Worm (Caenorhabditis elegans) whole organism, L1 larva: Measurements from ENCODE around the gene K02H11.4.

ENCODE experiments used
- Y116A8C.19 ChIP-seq: sonication (generic microtip); optimal IDR thresholded peaks from 2 replicates; lab custom pipeline; 2016; ENCODE audit warnings: missing compliant biosample characterization, missing genetic modification characterization, borderline replicate concordance
- aly-2 ChIP-seq: fragments of 150-350 bp; optimal IDR thresholded peaks from 2 replicates; lab custom pipeline; 2014; ENCODE audit warnings: missing biosample characterization, missing genetic modification characterization
- blmp-1 ChIP-seq: fragments of 150-350 bp; optimal IDR thresholded peaks from 2 replicates; lab custom pipeline; 2014; ENCODE audit warnings: missing biosample characterization, missing genetic modification characterization
- ceh-8 ChIP-seq: fragments of 200-800 bp; sonication (Bioruptor generic); optimal IDR thresholded peaks from 2 replicates; lab custom pipeline; 2018; ENCODE audit warnings: mild to moderate bottlenecking, missing genetic modification characterization, moderate library complexity, missing compliant biosample characterization
- ceh-82 ChIP-seq, 3 experiments: fragments of 150-350 bp in 1 of 3; sonication (generic microtip) in 2 of 3; optimal IDR thresholded peaks; 2 replicates each; lab custom pipeline; 2014 to 2017; ENCODE audit warnings: missing biosample characterization in 3 of 3, missing genetic modification characterization in 3 of 3
- ceh-90 ChIP-seq: sonication (generic microtip); optimal IDR thresholded peaks from 2 replicates; lab custom pipeline; 2016; ENCODE audit warnings: missing genetic modification characterization, missing compliant biosample characterization
- ces-1 ChIP-seq: fragments of 150-350 bp; optimal IDR thresholded peaks from 2 replicates; lab custom pipeline; 2014; ENCODE audit warnings: missing biosample characterization, missing genetic modification reagents, missing genetic modification characterization
- dsc-1 ChIP-seq: sonication (generic microtip); optimal IDR thresholded peaks from 2 replicates; lab custom pipeline; 2016; ENCODE audit warnings: mild to moderate bottlenecking, missing genetic modification characterization, missing compliant biosample characterization
- efl-1 ChIP-seq, 4 experiments: fragments of 150-350 bp; optimal IDR thresholded peaks in 3 of 4; peaks in 1 of 4; 1 replicate in 1 of 4; 2 replicates in 3 of 4; lab custom pipeline; 2014; ENCODE audit warnings: missing biosample characterization in 2 of 4, missing genetic modification characterization in 2 of 4, missing genetic modification reagents in 2 of 4
- efl-3 ChIP-seq: fragments of 200-800 bp; sonication (Bioruptor generic); optimal IDR thresholded peaks from 2 replicates; lab custom pipeline; 2018; ENCODE audit warnings: mild to moderate bottlenecking, missing genetic modification characterization, missing compliant biosample characterization
- egl-13 ChIP-seq: sonication (generic microtip); optimal IDR thresholded peaks from 2 replicates; lab custom pipeline; 2016; ENCODE audit warnings: missing genotype, missing genetic modification reagents, missing genetic modification characterization, missing compliant biosample characterization
- ets-5 ChIP-seq: fragments of 200-800 bp; sonication (Bioruptor generic); IDR thresholded peaks from 2 replicates; pipeline ENCODE4 v1.3.6; 2022; ENCODE audit warnings: missing genetic modification characterization, missing compliant biosample characterization
- fkh-10 ChIP-seq: sonication (generic microtip); optimal IDR thresholded peaks from 2 replicates; lab custom pipeline; 2017; ENCODE audit warnings: missing biosample characterization, missing genetic modification reagents, missing genetic modification characterization
- fos-1 ChIP-seq: fragments of 150-350 bp; optimal IDR thresholded peaks from 2 replicates; lab custom pipeline; 2014; ENCODE audit warnings: missing biosample characterization, missing genetic modification characterization
- hlh-17 ChIP-seq: fragments of 200-800 bp; sonication (Bioruptor generic); optimal IDR thresholded peaks from 2 replicates; lab custom pipeline; 2018; ENCODE audit warnings: missing genetic modification characterization, mild to moderate bottlenecking, missing compliant biosample characterization, moderate library complexity, borderline replicate concordance
- irx-1 ChIP-seq: sonication (generic microtip); optimal IDR thresholded peaks from 2 replicates; lab custom pipeline; 2016; ENCODE audit warnings: missing genetic modification characterization, missing compliant biosample characterization
- jun-1 ChIP-seq: fragments of 150-350 bp; optimal IDR thresholded peaks from 2 replicates; lab custom pipeline; 2014; ENCODE audit warnings: missing biosample characterization, missing genetic modification reagents, missing genetic modification characterization
- lsy-2 ChIP-seq, 2 experiments: fragments of 150-350 bp; optimal IDR thresholded peaks; 2 replicates each; lab custom pipeline; 2014; ENCODE audit warnings: missing biosample characterization in 2 of 2, missing genetic modification characterization in 2 of 2
- mep-1 ChIP-seq: fragments of 150-350 bp; optimal IDR thresholded peaks from 2 replicates; lab custom pipeline; 2014; ENCODE audit warnings: missing biosample characterization, missing genetic modification characterization
- nhr-11 ChIP-seq: fragments of 150-350 bp; optimal IDR thresholded peaks from 2 replicates; lab custom pipeline; 2014; ENCODE audit warnings: missing biosample characterization, missing genetic modification characterization
- nhr-71 ChIP-seq: sonication (generic microtip); optimal IDR thresholded peaks from 2 replicates; lab custom pipeline; 2016; ENCODE audit warnings: mild to moderate bottlenecking, missing genetic modification characterization, moderate library complexity, missing compliant biosample characterization
- nhr-76 ChIP-seq: sonication (generic microtip); optimal IDR thresholded peaks from 2 replicates; lab custom pipeline; 2017; ENCODE audit warnings: missing biosample characterization, missing genetic modification characterization
- nhr-77 ChIP-seq: fragments of 150-350 bp; optimal IDR thresholded peaks from 2 replicates; lab custom pipeline; 2014; ENCODE audit warnings: missing biosample characterization, missing genetic modification characterization
- nhr-85 ChIP-seq: sonication (generic microtip); peaks from one replicate; lab custom pipeline; 2016; ENCODE audit warnings: missing genetic modification characterization, inconsistent platforms, missing compliant biosample characterization
- pax-3 ChIP-seq: fragments of 200-800 bp; sonication (Bioruptor generic); optimal IDR thresholded peaks from 2 replicates; lab custom pipeline; 2018; ENCODE audit warnings: mild to moderate bottlenecking, missing genetic modification characterization, moderate library complexity, missing compliant biosample characterization
- snpc-4 ChIP-seq: fragments of 150-350 bp; optimal IDR thresholded peaks from 2 replicates; lab custom pipeline; 2014; ENCODE audit warnings: missing biosample characterization, missing genetic modification characterization
- snu-23 ChIP-seq: sonication (generic microtip); optimal IDR thresholded peaks from 2 replicates; lab custom pipeline; 2016; ENCODE audit warnings: missing genetic modification characterization, missing compliant biosample characterization
- sox-4 ChIP-seq: sonication (generic microtip); optimal IDR thresholded peaks from 2 replicates; lab custom pipeline; 2016; ENCODE audit warnings: missing genetic modification characterization, missing compliant biosample characterization
- swsn-7 ChIP-seq: sonication (generic microtip); optimal IDR thresholded peaks from 2 replicates; lab custom pipeline; 2016; ENCODE audit warnings: missing genetic modification characterization, missing compliant biosample characterization
- unc-86 ChIP-seq: sonication (generic microtip); optimal IDR thresholded peaks from 2 replicates; lab custom pipeline; 2016; ENCODE audit warnings: missing genetic modification characterization, missing compliant biosample characterization
- zag-1 ChIP-seq: fragments of 150-350 bp; optimal IDR thresholded peaks from 2 replicates; lab custom pipeline; 2014; ENCODE audit warnings: missing biosample characterization, missing genetic modification characterization
- ztf-4 ChIP-seq: fragments of 150-350 bp; optimal IDR thresholded peaks from 2 replicates; lab custom pipeline; 2014; ENCODE audit warnings: missing biosample characterization, missing genetic modification characterization

The K02H11.4 gene

ce11 chrV:1531159-1531558, at the start of gene K02H11.4:
Gene K02H11.4, minus strand, starts transcription at chrV:1531259.
- TF ChIP-seq swsn-7, result no peak
- no peak for TF ChIP-seq ceh-90 (tag; lab: Kevin White, UChicago)
- no peak for TF ChIP-seq nhr-11 (tag; lab: Kevin White, UChicago)
- no peak for TF ChIP-seq sox-4 (tag; lab: Kevin White, UChicago)
- TF ChIP-seq blmp-1 (tag; lab: Kevin White, UChicago), result no peak
- TF ChIP-seq snu-23 (GFP tag; lab: Kevin White, UChicago), result no peak
- no peak for TF ChIP-seq nhr-76 (tag; lab: Kevin White, UChicago)
- TF ChIP-seq ceh-82 (tag; optimal IDR thresholded peaks at IDR 0.05; lab: Kevin White, UChicago), result no peak
- no peak for TF ChIP-seq aly-2 (tag; lab: Kevin White, UChicago)
- TF ChIP-seq Y116A8C.19, result no peak
- TF ChIP-seq nhr-71 (tag; lab: Kevin White, UChicago), result no peak
- TF ChIP-seq ztf-4 (tag; lab: Kevin White, UChicago), result no peak
- no peak for TF ChIP-seq snpc-4 (tag; lab: Kevin White, UChicago)
- TF ChIP-seq, all 84 proteins: peak for 0

ce11 chrV:1579790-1580189, 48.7 kb upstream of the K02H11.4 start:
- TF ChIP-seq nhr-77 (tag; lab: Kevin White, UChicago) (no peak), efl-3 (GFP tag; lab: Kevin White, UChicago) (no peak), nhr-11 (tag; lab: Kevin White, UChicago) (no peak), efl-1 (optimal IDR thresholded peaks at IDR 0.05; lab: Kevin White, UChicago) (no peak), efl-1 (GFP tag; optimal IDR thresholded peaks at IDR 0.05 in 1 of 2; lab: Kevin White, UChicago) (peak in 1 of 2 experiments; percentile 53), unc-86 (tag; lab: Kevin White, UChicago) (no peak), nhr-85 (peak; percentile 71), ets-5 (no peak)
- TF ChIP-seq, all 84 proteins: peak for 2

DNA sequence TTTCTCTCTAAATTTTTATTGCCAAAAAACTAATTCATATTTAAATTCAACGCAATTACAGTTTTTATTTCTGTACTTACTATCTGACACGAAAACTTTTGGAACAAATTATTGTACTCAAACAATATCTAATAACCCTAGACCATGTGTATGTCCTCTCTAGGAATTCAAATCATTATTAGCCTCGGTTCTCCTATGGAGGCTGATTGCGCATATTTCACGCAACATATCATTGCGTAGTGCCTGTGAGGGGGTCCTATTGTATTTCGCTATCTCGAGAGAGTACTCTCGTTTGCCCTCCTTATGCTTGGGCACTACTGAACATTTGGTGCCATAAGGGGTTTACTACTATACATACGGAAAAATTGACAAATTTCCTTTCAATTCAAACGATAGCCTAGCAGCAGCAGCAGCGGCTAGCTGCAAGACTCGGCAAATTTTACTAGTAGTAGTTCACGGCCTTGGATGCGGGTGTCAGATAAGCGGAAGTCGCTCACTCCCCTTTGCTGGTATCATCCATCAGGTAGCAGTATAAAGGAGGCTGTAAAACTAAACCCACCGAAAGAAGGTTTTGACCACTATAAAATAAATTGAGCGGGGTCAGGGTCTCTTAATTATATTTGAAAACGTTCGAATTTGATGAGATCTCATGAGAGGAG, 47.6 kb upstream of the K02H11.4 start:
- no peak for TF ChIP-seq egl-13
- no peak for TF ChIP-seq ceh-82 (tag; optimal IDR thresholded peaks at IDR 0.05; lab: Kevin White, UChicago)
- TF ChIP-seq efl-1 (optimal IDR thresholded peaks at IDR 0.05; lab: Kevin White, UChicago), result no peak
- peak in 1 of 2 experiments; percentile 18 for TF ChIP-seq efl-1 (GFP tag; optimal IDR thresholded peaks at IDR 0.05 in 1 of 2; lab: Kevin White, UChicago)
- no peak for TF ChIP-seq jun-1 (tag; lab: Kevin White, UChicago)
- peak; percentile 50 for TF ChIP-seq nhr-85
- no peak for TF ChIP-seq ces-1 (GFP tag; lab: Kevin White, UChicago)

DNA sequence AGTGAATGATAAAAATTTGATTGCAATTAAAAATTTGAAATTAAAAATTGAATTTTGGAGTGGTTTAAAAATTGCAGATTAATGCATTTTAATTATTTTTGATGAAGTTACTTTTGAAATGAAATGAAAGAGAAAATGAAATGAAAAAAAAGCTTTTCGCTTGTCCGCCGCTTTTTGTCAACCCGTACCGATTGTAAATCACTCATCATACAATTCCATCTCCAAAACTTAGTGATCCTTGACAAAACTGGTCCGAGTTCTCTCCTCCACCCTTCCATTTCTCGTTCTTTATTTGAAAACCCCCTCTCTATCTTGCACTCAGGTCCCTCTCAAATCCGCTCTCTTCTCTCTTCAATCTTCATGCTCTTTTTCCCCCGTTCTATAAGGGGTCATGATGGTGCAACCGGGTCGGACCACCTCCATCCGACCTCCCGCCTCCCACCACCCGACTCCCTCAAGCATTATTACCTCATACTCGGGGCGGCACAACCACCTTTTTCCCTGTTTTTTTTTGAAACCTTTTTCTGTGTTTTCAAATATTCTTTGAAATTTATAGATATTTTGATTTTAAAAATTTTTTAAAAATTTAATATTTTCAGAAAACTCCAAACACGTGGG, 46.1 kb upstream of the K02H11.4 start:
- TF ChIP-seq pax-3, result no peak
- no peak for TF ChIP-seq zag-1
- no peak for TF ChIP-seq fos-1 (tag; lab: Kevin White, UChicago)
- no peak for TF ChIP-seq nhr-85
- TF ChIP-seq sox-4 (tag; lab: Kevin White, UChicago), result no peak
- TF ChIP-seq hlh-17, result no peak
- TF ChIP-seq, all 84 proteins: peak for 0

DNA sequence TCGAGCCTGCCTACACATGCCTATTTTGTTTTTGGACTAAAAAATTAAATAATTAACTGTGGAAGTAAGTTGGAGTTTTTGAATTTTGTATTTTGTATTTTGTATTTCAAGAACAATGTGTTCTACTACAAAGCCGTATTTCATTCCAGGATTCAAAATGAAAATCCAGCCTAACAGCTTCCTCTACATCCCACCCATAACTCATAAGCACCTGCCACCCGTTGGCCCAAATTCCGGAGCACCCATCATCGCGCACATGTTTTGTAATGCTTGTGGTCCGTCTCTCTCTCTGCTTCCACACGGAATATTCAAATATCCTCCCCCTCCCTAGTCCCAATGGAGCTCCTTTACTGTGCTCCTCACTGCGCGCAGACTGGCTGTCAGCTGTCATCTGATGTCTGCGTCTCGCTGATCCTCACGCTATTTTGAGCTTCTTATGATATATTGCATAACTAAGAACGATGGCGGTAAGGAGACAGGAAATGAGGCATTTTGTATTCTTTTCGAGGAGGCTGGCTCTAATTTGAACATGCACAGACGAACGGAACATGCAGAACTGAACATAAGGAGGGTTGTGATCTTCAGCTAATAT, 44.5 kb upstream of the K02H11.4 start:
- TF ChIP-seq mep-1 (no peak), zag-1 (no peak), ceh-8 (no peak), pax-3 (no peak), fos-1 (tag; lab: Kevin White, UChicago) (no peak), irx-1 (tag; lab: Kevin White, UChicago) (no peak), fkh-10 (no peak)
- TF ChIP-seq, all 84 proteins: peak for 0

DNA sequence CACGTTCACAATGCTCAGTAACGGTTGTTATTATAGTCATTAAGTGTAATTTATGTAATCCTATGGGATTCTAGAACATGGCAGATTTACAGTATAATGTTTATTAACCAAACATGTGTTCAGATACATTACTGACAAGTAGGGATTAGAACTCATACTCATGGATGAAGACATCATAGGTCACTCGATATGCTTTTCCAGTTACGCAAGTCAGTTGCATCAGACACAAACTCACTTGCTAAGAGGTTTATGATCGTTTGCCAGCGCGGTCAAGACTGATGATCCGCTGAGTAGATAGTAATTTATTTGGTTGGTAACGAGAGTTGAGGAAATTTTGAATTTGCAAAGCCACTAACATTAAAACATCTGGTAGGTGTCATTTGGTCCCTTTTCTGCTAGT, 43.5 kb upstream of the K02H11.4 start:
- TF ChIP-seq lsy-2 (tag; optimal IDR thresholded peaks at IDR 0.05; lab: Kevin White, UChicago), result no peak
- peak; percentile 10 for TF ChIP-seq dsc-1 (tag; lab: Kevin White, UChicago)
- TF ChIP-seq, all 84 proteins: peak for 1
